Fruit fly (Drosophila melanogaster): ENCODE data around the gene CG13599.

CG13599 gene

dm6 chr3R:23969449-23969848 is 38.0 kb downstream of the CG13599 start (continued):
- peak; percentile 65 for TF ChIP-seq lmd (GFP tag; IDR thresholded peaks at IDR 0.05)
- no peak for TF ChIP-seq scrt (GFP tag; optimal IDR thresholded peaks at IDR 0.05)
- TF ChIP-seq sens-2 (GFP tag; IDR thresholded peaks at IDR 0.05) = peak; percentile 17; the same call in 1 of the 2 replicates
- TF ChIP-seq CG7556 (GFP tag; optimal IDR thresholded peaks at IDR 0.05) = peak; percentile 45
- TF ChIP-seq ewg (GFP tag; optimal IDR thresholded peaks at IDR 0.05) = peak; percentile 17
- no peak for TF ChIP-seq Sry-β (GFP tag; optimal IDR thresholded peaks at IDR 0.05)
- peak; percentile 7 for TF ChIP-seq CG9727 (GFP tag; optimal IDR thresholded peaks at IDR 0.05)
- peak; percentile 55 for TF ChIP-seq phol (tag; optimal IDR thresholded peaks at IDR 0.05)
- peak; percentile 30 for TF ChIP-seq CG1233 (GFP tag; optimal IDR thresholded peaks at IDR 0.05)
- TF ChIP-seq E2f2 (GFP tag; IDR thresholded peaks at IDR 0.05) = peak; percentile 43; the same call in 1 of the 2 replicates
- TF ChIP-seq Dip3 (GFP tag; optimal IDR thresholded peaks at IDR 0.05) = no peak
- peak; percentile 50; the same call in 1 of the 2 replicates for TF ChIP-seq vvl (GFP tag; IDR thresholded peaks at IDR 0.05)
- TF ChIP-seq Ets97D (GFP tag; optimal IDR thresholded peaks at IDR 0.05) = no peak
- TF ChIP-seq trh (GFP tag; optimal IDR thresholded peaks at IDR 0.05) = no peak
- TF ChIP-seq grau (tag; optimal IDR thresholded peaks at IDR 0.05) = peak; percentile 68
- TF ChIP-seq CG17328 (GFP tag; IDR thresholded peaks at IDR 0.05) = peak; percentile 42; the same call in 1 of the 2 replicates
- 0 out of 2 replicates have a peak, but pooled peaks have one; percentile 45 for TF ChIP-seq CG14667 (GFP tag; IDR thresholded peaks at IDR 0.05)
- TF ChIP-seq salm (tag; optimal IDR thresholded peaks at IDR 0.05) = peak; percentile 23
- no peak for TF ChIP-seq NC2α (GFP tag; optimal IDR thresholded peaks at IDR 0.05)
- TF ChIP-seq dimm (GFP tag; IDR thresholded peaks at IDR 0.05) = no peak
- peak; percentile 9 for TF ChIP-seq CG4328 (GFP tag; optimal IDR thresholded peaks at IDR 0.05)
- TF ChIP-seq Abd-B (GFP tag; optimal IDR thresholded peaks at IDR 0.05) = peak; percentile 33
- TF ChIP-seq Mad (GFP tag; optimal IDR thresholded peaks at IDR 0.05) = no peak
- TF ChIP-seq CG13775 (GFP tag; optimal IDR thresholded peaks at IDR 0.05) = no peak
- no peak for TF ChIP-seq CG13287 (GFP tag; IDR thresholded peaks at IDR 0.05; ENCODE audit: partially characterized antibody)
- no peak for TF ChIP-seq bbx (GFP tag; IDR thresholded peaks at IDR 0.05; ENCODE audit: partially characterized antibody)
- TF ChIP-seq D19B (GFP tag; optimal IDR thresholded peaks at IDR 0.05) = no peak
- TF ChIP-seq CG1832 (GFP tag; optimal IDR thresholded peaks at IDR 0.05) = no peak
- peak; percentile 56 for TF ChIP-seq ATbp (GFP tag; optimal IDR thresholded peaks at IDR 0.05)
- TF ChIP-seq fd3F (GFP tag; optimal IDR thresholded peaks at IDR 0.05) = peak; percentile 52
- TF ChIP-seq dan (GFP tag; IDR thresholded peaks at IDR 0.05) = no peak
- TF ChIP-seq ken (GFP tag; IDR thresholded peaks at IDR 0.05) = peak; percentile 49; the same call in 1 of the 3 replicates
- TF ChIP-seq z (GFP tag; IDR thresholded peaks at IDR 0.05) = no peak
- TF ChIP-seq CG8924 (tag; optimal IDR thresholded peaks at IDR 0.05) = peak; percentile 54
- TF ChIP-seq run (tag; optimal IDR thresholded peaks at IDR 0.05) = peak; percentile 21
- peak; percentile 58 for TF ChIP-seq dmrt99B (tag; optimal IDR thresholded peaks at IDR 0.05)
- no peak for TF ChIP-seq CG17912 (GFP tag; optimal IDR thresholded peaks at IDR 0.05)
- peak; percentile 95 for TF ChIP-seq D19A (tag; optimal IDR thresholded peaks at IDR 0.05)
- peak; percentile 63 for TF ChIP-seq Fer1 (GFP tag; optimal IDR thresholded peaks at IDR 0.05)
- TF ChIP-seq CG7745 (tag; optimal IDR thresholded peaks at IDR 0.05) = no peak
- TF ChIP-seq sd (tag; optimal IDR thresholded peaks at IDR 0.05) = peak; percentile 36
- peak; percentile 13 for TF ChIP-seq CG3281 (GFP tag; optimal IDR thresholded peaks at IDR 0.05)
- no peak for TF ChIP-seq Dfd (GFP tag; optimal IDR thresholded peaks at IDR 0.05)
- TF ChIP-seq prd (optimal IDR thresholded peaks at IDR 0.05) = no peak
- peak; percentile 67 for TF ChIP-seq prd (GFP tag; IDR thresholded peaks at IDR 0.05)
- no peak for TF ChIP-seq MBD-R2 (GFP tag; IDR thresholded peaks at IDR 0.05)
- TF ChIP-seq CG3407 (GFP tag; optimal IDR thresholded peaks at IDR 0.05) = peak; percentile 32
- TF ChIP-seq Aef1 (GFP tag; IDR thresholded peaks at IDR 0.05) = peak; percentile 43; the same call in 2 of the 3 replicates
- peak; percentile 66 for TF ChIP-seq Atf6 (GFP tag; IDR thresholded peaks at IDR 0.05)
- TF ChIP-seq CG5245 (GFP tag; optimal IDR thresholded peaks at IDR 0.05) = no peak
- no peak for TF ChIP-seq CG6791 (GFP tag; IDR thresholded peaks at IDR 0.05; ENCODE audit: partially characterized antibody)
